Fruit fly (Drosophila melanogaster): ENCODE results near the gene Ugt302C1.
A peak's percentile ranks its signal among the peaks of the same experiment; 100 is the strongest.

Ugt302C1 gene

DNA sequence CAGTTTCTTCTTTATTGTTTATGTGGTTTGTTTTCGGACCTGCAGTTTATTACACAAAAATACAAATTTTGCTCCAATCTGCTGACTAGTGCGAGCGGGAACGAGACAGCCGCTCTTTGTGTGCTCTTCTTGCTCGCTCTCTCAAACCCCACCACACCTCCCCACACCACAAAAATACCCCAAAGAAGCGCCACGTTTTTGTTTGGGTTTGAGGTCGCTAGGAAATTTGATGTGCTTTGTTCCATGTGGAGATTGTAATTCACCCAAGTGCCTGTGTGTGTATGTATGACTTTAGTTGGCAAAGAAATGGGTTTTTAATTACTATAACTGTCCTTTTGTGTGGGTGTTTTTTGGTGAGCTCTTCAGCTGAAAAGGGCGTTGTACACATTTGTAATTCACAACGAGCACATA is 41.2 kb downstream of the Ugt302C1 start (continued):
- no peak for TF ChIP-seq CG17802 (tag; optimal IDR thresholded peaks at IDR 0.05)
- no peak for TF ChIP-seq Taf1 (GFP tag; IDR thresholded peaks at IDR 0.05)
- no peak for TF ChIP-seq btn (GFP tag; optimal IDR thresholded peaks at IDR 0.05)
- no peak for TF ChIP-seq GATAe (GFP tag; conservative IDR thresholded peaks at IDR 0.05)
- peak in 1 of 2 experiments; percentile 3 for TF ChIP-seq Eip74EF (GFP tag; optimal IDR thresholded peaks at IDR 0.05)
- TF ChIP-seq CG14860 (GFP tag; IDR thresholded peaks at IDR 0.05; ENCODE audit: partially characterized antibody): no peak
- TF ChIP-seq abd-A (tag; optimal IDR thresholded peaks at IDR 0.05): peak; percentile 78
- TF ChIP-seq emc (GFP tag; optimal IDR thresholded peaks at IDR 0.05): no peak
- TF ChIP-seq Med (GFP tag): peak; percentile 92
- no peak for TF ChIP-seq CG10462 (GFP tag; optimal IDR thresholded peaks at IDR 0.05)
- peak; percentile 67; the same call in 1 of the 3 replicates for TF ChIP-seq CG2199 (GFP tag; IDR thresholded peaks at IDR 0.05)
- TF ChIP-seq sr (GFP tag; IDR thresholded peaks at IDR 0.05): no peak
- no peak for TF ChIP-seq HHEX (GFP tag; optimal IDR thresholded peaks at IDR 0.05)
- TF ChIP-seq CG6689 (GFP tag; IDR thresholded peaks at IDR 0.05): no peak
- no peak for TF ChIP-seq sima (GFP tag; optimal IDR thresholded peaks at IDR 0.05)
- TF ChIP-seq CG11504 (tag; optimal IDR thresholded peaks at IDR 0.05): no peak
- TF ChIP-seq CG10543 (GFP tag; optimal IDR thresholded peaks at IDR 0.05): peak; percentile 54
- TF ChIP-seq crol (GFP tag; IDR thresholded peaks at IDR 0.05): peak; percentile 99
- no peak for TF ChIP-seq Lhr (GFP tag; optimal IDR thresholded peaks at IDR 0.05)
- TF ChIP-seq sc (optimal IDR thresholded peaks at IDR 0.05): no peak
- no peak for TF ChIP-seq sc (GFP tag; optimal IDR thresholded peaks at IDR 0.05)
- no peak for TF ChIP-seq Dll (GFP tag; IDR thresholded peaks at IDR 0.05; ENCODE audit: partially characterized antibody)
- TF ChIP-seq H2.0 (GFP tag; IDR thresholded peaks at IDR 0.05): no peak
- no peak for TF ChIP-seq CG10959 (GFP tag; IDR thresholded peaks at IDR 0.05)
- no peak for TF ChIP-seq Neu2 (GFP tag; optimal IDR thresholded peaks at IDR 0.05; ENCODE audit: borderline replicate concordance)
- peak; percentile 56 for TF ChIP-seq sens (GFP tag)
- TF ChIP-seq CG8388 (GFP tag; optimal IDR thresholded peaks at IDR 0.05): no peak
- no peak for TF ChIP-seq CG7928 (GFP tag; optimal IDR thresholded peaks at IDR 0.05)
- no peak for TF ChIP-seq pan (optimal IDR thresholded peaks at IDR 0.05)
- peak in 1 of 2 experiments; percentile 39 for TF ChIP-seq pan (GFP tag; optimal IDR thresholded peaks at IDR 0.05 in 1 of 2, IDR thresholded peaks at IDR 0.05 in 1 of 2)
- TF ChIP-seq Hey (tag; optimal IDR thresholded peaks at IDR 0.05): peak; percentile 46
- TF ChIP-seq cwo (GFP tag; optimal IDR thresholded peaks at IDR 0.05): peak; percentile 79
- no peak for TF ChIP-seq Mrtf (GFP tag; IDR thresholded peaks at IDR 0.05)
- no peak for TF ChIP-seq CG2202 (tag; optimal IDR thresholded peaks at IDR 0.05)
- no peak for TF ChIP-seq CG11723 (GFP tag; optimal IDR thresholded peaks at IDR 0.05)
- no peak for TF ChIP-seq CG2129 (GFP tag; IDR thresholded peaks at IDR 0.05; ENCODE audit: partially characterized antibody)
- TF ChIP-seq CG14050 (GFP tag; IDR thresholded peaks at IDR 0.05): no peak
- TF ChIP-seq fru (optimal IDR thresholded peaks at IDR 0.05): no peak
- TF ChIP-seq HLH4C (GFP tag; IDR thresholded peaks at IDR 0.05; ENCODE audit: partially characterized antibody): 0 out of 3 replicates have a peak, but pooled peaks have one; percentile 12
- no peak for TF ChIP-seq CG7372 (GFP tag; IDR thresholded peaks at IDR 0.05)
- TF ChIP-seq esg (GFP tag; conservative IDR thresholded peaks at IDR 0.05): no peak
- no peak for TF ChIP-seq BEAF-32 (GFP tag; optimal IDR thresholded peaks at IDR 0.05)
- peak; percentile 19 to 27 for TF ChIP-seq dpn (GFP tag; optimal IDR thresholded peaks at IDR 0.05)
- no peak for TF ChIP-seq Lpt (GFP tag; optimal IDR thresholded peaks at IDR 0.05)
- no peak for TF ChIP-seq peb (GFP tag; IDR thresholded peaks at IDR 0.05)
- peak; percentile 15 for TF ChIP-seq Asciz (GFP tag; optimal IDR thresholded peaks at IDR 0.05)
- no peak for TF ChIP-seq CG6791 (GFP tag; IDR thresholded peaks at IDR 0.05; ENCODE audit: partially characterized antibody)
- no peak for TF ChIP-seq gce (GFP tag; IDR thresholded peaks at IDR 0.05)
- 0 out of 2 replicates have a peak, but pooled peaks have one; percentile 11 for TF ChIP-seq CG13287 (GFP tag; IDR thresholded peaks at IDR 0.05; ENCODE audit: partially characterized antibody)
- TF ChIP-seq CG3407 (GFP tag; optimal IDR thresholded peaks at IDR 0.05): no peak
- TF ChIP-seq CG8924 (tag; optimal IDR thresholded peaks at IDR 0.05): no peak
